Worm (Caenorhabditis elegans): ENCODE measurements around the gene F59C12.3.

F59C12.3 gene

ce11 chrX:16595522-16596282 is 13.6 kb downstream of the F59C12.3 start:
- TF ChIP-seq ceh-9 (tag; optimal IDR thresholded peaks at IDR 0.05), result no peak
- no peak for TF ChIP-seq ceh-82 (tag; optimal IDR thresholded peaks at IDR 0.05)
- TF ChIP-seq pqm-1 (tag; optimal IDR thresholded peaks at IDR 0.05), result no peak
- TF ChIP-seq snpc-4 (tag; optimal IDR thresholded peaks at IDR 0.05), result no peak

DNA sequence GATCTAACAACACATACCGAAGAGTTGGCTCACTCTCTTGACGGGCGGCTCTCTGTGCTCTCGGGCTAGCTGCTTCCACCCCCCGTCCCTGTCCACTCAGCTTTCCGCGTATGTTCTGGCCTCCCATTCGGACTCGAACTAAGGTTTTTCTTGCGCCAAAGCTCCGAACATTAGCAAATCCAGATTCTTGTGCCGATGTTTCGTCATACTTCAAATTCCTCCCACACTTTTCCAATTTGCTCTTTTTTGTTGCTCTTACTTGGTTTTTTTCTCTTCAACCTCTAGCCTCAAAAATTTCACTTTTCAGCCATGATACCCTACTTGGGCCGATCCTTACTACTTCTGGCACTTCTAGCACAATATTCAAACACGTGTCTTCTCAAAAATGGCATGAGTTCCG is 14.4 kb downstream of the F59C12.3 start, which contains the start of gene cdh-9:
Gene cdh-9 (plus strand): TSS at position 301 of the 400 bp plus-strand sequence.
- TF ChIP-seq nhr-67 (tag; optimal IDR thresholded peaks at IDR 0.05) (no peak), nfya-1 (tag; optimal IDR thresholded peaks at IDR 0.05; ENCODE audit: insufficient read depth) (no peak)

DNA sequence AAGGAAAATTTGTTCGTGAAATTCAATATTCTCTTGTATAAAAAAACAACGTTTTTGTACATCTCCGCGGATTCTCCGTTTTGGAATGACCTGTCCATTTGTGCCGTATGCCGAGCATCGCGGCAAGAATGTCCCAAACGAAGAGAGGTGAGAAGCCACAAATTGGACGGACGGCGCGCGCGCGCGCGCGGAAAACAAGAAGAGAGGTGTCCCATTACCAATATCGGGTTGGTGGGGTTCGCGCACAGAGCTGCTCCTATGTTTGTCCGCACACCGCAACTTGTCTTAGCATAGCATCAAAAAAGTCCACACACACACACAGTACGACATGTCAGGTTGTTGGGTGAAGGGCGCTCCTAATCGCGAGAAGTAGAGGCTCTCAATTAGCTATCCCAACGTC is 17.8 kb downstream of the F59C12.3 start:
- TF ChIP-seq ztf-4 (tag; optimal IDR thresholded peaks at IDR 0.05) (no peak), elt-2 (tag; optimal IDR thresholded peaks at IDR 0.05) (no peak), nhr-43 (tag; optimal IDR thresholded peaks at IDR 0.05; ENCODE audit: poor library complexity, severe bottlenecking) (no peak), zag-1 (tag; optimal IDR thresholded peaks at IDR 0.05) (no peak), nhr-237 (tag; optimal IDR thresholded peaks at IDR 0.05) (no peak), nhr-67 (tag; optimal IDR thresholded peaks at IDR 0.05) (no peak), mml-1 (tag; optimal IDR thresholded peaks at IDR 0.05) (no peak), elt-3 (tag; optimal IDR thresholded peaks at IDR 0.05) (no peak)

DNA sequence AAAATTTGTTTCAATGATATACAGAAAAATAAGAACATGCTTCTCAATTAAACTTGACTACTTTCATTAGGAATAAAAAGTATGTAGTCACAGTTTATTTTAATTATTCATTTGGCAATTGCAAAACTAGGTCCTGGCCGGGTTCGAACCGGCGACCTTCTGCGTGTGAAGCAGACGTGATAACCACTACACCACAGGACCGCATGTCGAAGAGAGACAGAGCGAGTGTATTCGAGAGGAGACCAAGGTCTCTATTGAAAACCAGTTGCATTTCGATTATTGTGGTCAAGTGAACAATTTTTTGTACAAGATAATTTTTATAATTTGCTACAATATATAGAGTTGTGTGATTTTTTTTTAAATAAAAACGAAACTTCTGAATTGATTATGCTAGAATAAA is 18.5 kb downstream of the F59C12.3 start:
- TF ChIP-seq nhr-76 (tag; optimal IDR thresholded peaks at IDR 0.05) (no peak), pqm-1 (tag; optimal IDR thresholded peaks at IDR 0.05) (peak; percentile 36), mml-1 (tag; optimal IDR thresholded peaks at IDR 0.05) (no peak), skn-1 (tag; optimal IDR thresholded peaks at IDR 0.05) (peak; percentile 40), egl-27 (tag; optimal IDR thresholded peaks at IDR 0.05) (peak; percentile 33), nhr-43 (tag; optimal IDR thresholded peaks at IDR 0.05; ENCODE audit: poor library complexity, severe bottlenecking) (peak; percentile 79), ZK546.5 (tag; optimal IDR thresholded peaks at IDR 0.05) (no peak), egl-5 (tag; optimal IDR thresholded peaks at IDR 0.05) (peak; percentile 29), tbx-2 (tag; optimal IDR thresholded peaks at IDR 0.05) (peak; percentile 73), zag-1 (tag; optimal IDR thresholded peaks at IDR 0.05) (no peak), fkh-10 (GFP tag; optimal IDR thresholded peaks at IDR 0.05) (no peak), eor-1 (tag; optimal IDR thresholded peaks at IDR 0.05) (no peak), unc-62 (GFP tag; optimal IDR thresholded peaks at IDR 0.05) (no peak), nhr-12 (tag; optimal IDR thresholded peaks at IDR 0.05) (no peak), nhr-23 (tag; optimal IDR thresholded peaks at IDR 0.05) (peak; percentile 47), hmg-11 (tag; optimal IDR thresholded peaks at IDR 0.05) (peak; percentile 84), pha-4 (tag; optimal IDR thresholded peaks at IDR 0.05) (peak; percentile 56), ztf-4 (tag; optimal IDR thresholded peaks at IDR 0.05) (peak; percentile 38), lin-39 (tag; optimal IDR thresholded peaks at IDR 0.05) (peak; percentile 80), lsy-12 (tag; optimal IDR thresholded peaks at IDR 0.05) (peak; percentile 59), nfya-1 (tag; optimal IDR thresholded peaks at IDR 0.05; ENCODE audit: insufficient read depth) (peak; percentile 56), nhr-25 (tag; optimal IDR thresholded peaks at IDR 0.05) (peak; percentile 63), jun-1 (tag; optimal IDR thresholded peaks at IDR 0.05) (no peak), elt-2 (tag; optimal IDR thresholded peaks at IDR 0.05) (peak; percentile 38), ceh-9 (tag; optimal IDR thresholded peaks at IDR 0.05) (no peak)

ce11 chrX:16590230-16590629 is 19.1 kb downstream of the F59C12.3 start:
- no peak for TF ChIP-seq ama-1 (optimal IDR thresholded peaks at IDR 0.05)
- no peak for TF ChIP-seq nhr-76 (tag; optimal IDR thresholded peaks at IDR 0.05)
- no peak for TF ChIP-seq ZK546.5 (tag; optimal IDR thresholded peaks at IDR 0.05)
- no peak for TF ChIP-seq daf-12 (tag; optimal IDR thresholded peaks at IDR 0.05)
- no peak for TF ChIP-seq nfya-1 (tag; optimal IDR thresholded peaks at IDR 0.05; ENCODE audit: insufficient read depth)
- no peak for TF ChIP-seq eor-1 (tag; optimal IDR thresholded peaks at IDR 0.05)
- no peak for TF ChIP-seq fkh-2 (tag; optimal IDR thresholded peaks at IDR 0.05)
- no peak for TF ChIP-seq ztf-4 (tag; optimal IDR thresholded peaks at IDR 0.05)
- TF ChIP-seq elt-1 (tag; optimal IDR thresholded peaks at IDR 0.05), result no peak
- no peak for TF ChIP-seq ceh-82 (tag; optimal IDR thresholded peaks at IDR 0.05)
- no peak for TF ChIP-seq lsy-12 (tag; optimal IDR thresholded peaks at IDR 0.05)
- TF ChIP-seq nhr-25 (tag; optimal IDR thresholded peaks at IDR 0.05), result no peak
- no peak for TF ChIP-seq jun-1 (tag; optimal IDR thresholded peaks at IDR 0.05)
- no peak for TF ChIP-seq pqm-1 (tag; optimal IDR thresholded peaks at IDR 0.05)
- no peak for TF ChIP-seq aly-2 (tag; optimal IDR thresholded peaks at IDR 0.05)
- no peak for TF ChIP-seq nhr-28 (tag; optimal IDR thresholded peaks at IDR 0.05)
- no peak for TF ChIP-seq nhr-23 (tag; optimal IDR thresholded peaks at IDR 0.05)
- no peak for TF ChIP-seq nhr-43 (tag; optimal IDR thresholded peaks at IDR 0.05; ENCODE audit: poor library complexity, severe bottlenecking)
- no peak for TF ChIP-seq ceh-9 (tag; optimal IDR thresholded peaks at IDR 0.05)
